Worm (Caenorhabditis elegans) whole organism, midembryonic: ENCODE data around the gene C07A12.7.

Source experiments
- T22C8.4 ChIP-seq: fragments of 200-800 bp; sonication (Bioruptor generic); IDR thresholded peaks from 2 replicates; pipeline ENCODE4 v1.3.6; 2022; ENCODE audit warnings: missing genetic modification characterization, missing compliant biosample characterization
- cog-1 ChIP-seq: sonication (generic microtip); optimal IDR thresholded peaks from 2 replicates; lab custom pipeline; 2016; ENCODE audit warnings: missing genetic modification characterization, missing compliant biosample characterization
- flt-1 ChIP-seq: fragments of 200-800 bp; sonication (Bioruptor generic); IDR thresholded peaks from 2 replicates; pipeline ENCODE4 v1.3.6; 2022; ENCODE audit warnings: missing genetic modification characterization, missing compliant biosample characterization
- klf-2 ChIP-seq: fragments of 200-800 bp; sonication (Bioruptor generic); conservative IDR thresholded peaks from 2 replicates; pipeline ENCODE4 v1.3.6; 2022; ENCODE audit warnings: missing genetic modification reagents, missing genetic modification characterization, missing compliant biosample characterization
- med-1 ChIP-seq: sonication (generic microtip); optimal IDR thresholded peaks from 2 replicates; lab custom pipeline; 2017; ENCODE audit warnings: missing genetic modification characterization, mild to moderate bottlenecking, missing compliant biosample characterization, antibody characterized with exemption, missing genetic modification reagents; ENCODE audit not compliant: insufficient read depth
- ref-1 ChIP-seq: fragments of 200-800 bp; sonication (Bioruptor generic); conservative IDR thresholded peaks from 2 replicates; pipeline ENCODE4 v1.3.6; 2022; ENCODE audit warnings: missing genetic modification reagents, missing genetic modification characterization, missing compliant biosample characterization
- tab-1 ChIP-seq: fragments of 200-800 bp; sonication (Bioruptor generic); IDR thresholded peaks from 2 replicates; pipeline ENCODE4 v1.3.6; 2022; ENCODE audit warnings: missing genetic modification characterization, missing compliant biosample characterization
- ztf-23 ChIP-seq: fragments of 200-800 bp; sonication (Bioruptor generic); IDR thresholded peaks from 2 replicates; pipeline ENCODE4 v1.3.6; 2022; ENCODE audit warnings: missing genetic modification reagents, missing genetic modification characterization, missing compliant biosample characterization
- ztf-29 ChIP-seq: fragments of 200-800 bp; sonication (Bioruptor generic); IDR thresholded peaks from 2 replicates; pipeline ENCODE4 v1.3.6; 2022; ENCODE audit warnings: missing genetic modification reagents, missing genetic modification characterization, missing compliant biosample characterization

Gene C07A12.7

DNA sequence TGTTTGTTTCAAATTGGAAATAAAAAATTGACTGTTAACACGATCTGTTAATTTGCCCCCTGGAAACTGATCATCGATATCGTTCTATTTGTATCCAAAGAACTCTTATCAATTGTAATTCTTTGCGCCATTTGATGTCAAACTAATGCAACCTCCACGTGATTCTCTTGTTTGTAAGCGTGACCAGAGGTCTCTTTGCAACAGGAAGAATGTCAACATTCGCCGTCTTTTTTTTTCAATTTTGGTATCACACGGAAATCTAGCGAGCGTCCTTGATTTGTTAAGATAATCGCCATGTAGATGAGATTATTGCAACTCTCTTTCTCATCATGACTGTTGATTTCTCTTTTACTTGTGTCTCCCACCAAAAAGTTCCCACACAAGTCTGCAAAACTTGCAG is 7.0 kb upstream of the C07A12.7 start:
- no peak for TF ChIP-seq med-1 (GFP tag; lab: Kevin White, UChicago)
- TF ChIP-seq ref-1: no peak
- TF ChIP-seq cog-1 (tag; lab: Kevin White, UChicago): no peak
- no peak for TF ChIP-seq ztf-23 (GFP tag; lab: Robert Waterston, UW)

DNA sequence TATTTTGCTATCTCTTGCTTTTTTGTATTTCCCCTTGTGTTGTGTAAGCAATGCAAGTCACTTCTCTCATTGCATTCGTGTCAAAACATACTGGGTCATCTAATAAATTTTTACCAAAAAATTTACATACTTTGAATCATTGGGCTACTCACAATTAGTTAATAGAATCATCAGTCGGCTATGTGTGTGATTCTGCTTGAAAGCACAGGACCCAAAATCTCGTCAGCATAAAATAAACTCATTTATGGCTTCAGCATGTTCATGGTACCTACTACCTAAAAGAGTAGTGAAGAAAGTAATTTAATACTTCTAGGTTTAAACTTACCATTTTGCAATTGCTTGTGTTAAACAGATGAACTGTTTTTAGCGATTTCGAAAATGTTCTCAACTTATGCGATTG is 4.5 kb upstream of the C07A12.7 start:
- TF ChIP-seq flt-1 (GFP tag; lab: Robert Waterston, UW) (no peak), tab-1 (GFP tag; lab: Robert Waterston, UW) (no peak), med-1 (GFP tag; lab: Kevin White, UChicago) (no peak), T22C8.4 (GFP tag; lab: Robert Waterston, UW) (no peak), ztf-23 (GFP tag; lab: Robert Waterston, UW) (no peak)

DNA sequence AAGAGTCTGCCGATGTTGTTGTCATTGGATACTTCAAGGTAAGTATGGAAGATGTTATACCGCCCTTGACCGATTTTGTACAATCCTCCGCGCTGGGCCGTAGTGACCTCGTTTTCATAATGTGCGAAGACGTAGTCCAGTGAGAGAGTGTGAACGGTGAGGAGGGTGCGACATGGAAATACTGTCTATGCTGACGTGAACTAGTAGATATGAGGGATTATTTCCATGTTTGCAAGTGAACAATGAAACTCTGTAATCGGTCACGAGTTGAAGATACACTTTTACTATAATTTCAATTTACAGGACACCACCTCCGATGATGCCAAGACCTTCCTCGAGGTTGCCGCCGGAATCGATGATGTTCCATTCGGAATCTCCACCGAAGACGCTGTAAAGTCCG is 2.9 kb upstream of the C07A12.7 start:
- TF ChIP-seq flt-1 (GFP tag; lab: Robert Waterston, UW) (0 out of 2 replicates have a peak, but pooled peaks have one; percentile 49), klf-2 (GFP tag; lab: Robert Waterston, UW) (no peak)

DNA sequence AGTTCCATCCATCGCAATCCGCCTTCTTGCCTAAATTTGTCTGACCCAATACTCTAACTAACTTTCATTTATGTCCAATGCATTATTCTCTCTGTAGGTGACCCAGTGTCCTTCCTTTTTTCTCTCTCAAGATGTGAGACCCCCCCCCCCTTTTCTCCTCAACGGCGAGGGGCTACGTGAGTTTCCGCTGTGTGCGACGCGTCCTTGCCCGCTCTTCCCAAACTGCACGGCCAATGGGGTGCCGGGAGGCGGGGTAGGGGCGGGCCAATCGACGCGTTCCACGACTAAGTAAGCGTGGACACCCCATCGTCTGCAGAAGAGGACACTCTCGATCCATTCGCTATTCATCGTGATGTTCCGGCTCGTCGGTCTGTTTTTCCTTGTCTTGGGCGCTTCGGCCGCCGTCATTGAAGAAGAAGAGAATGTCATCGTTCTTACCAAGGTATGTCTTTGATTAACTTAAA is 2.0 kb upstream of the C07A12.7 start, which contains the start of gene pdi-2:
Gene pdi-2 (plus strand): TSS at position 269 of the 464 bp plus-strand sequence.
- TF ChIP-seq cog-1 (tag; lab: Kevin White, UChicago) (peak; percentile 83), med-1 (GFP tag; lab: Kevin White, UChicago) (no peak), tab-1 (GFP tag; lab: Robert Waterston, UW) (peak; percentile 65; the same call in 1 of the 2 replicates), klf-2 (GFP tag; lab: Robert Waterston, UW) (peak; percentile 71), flt-1 (GFP tag; lab: Robert Waterston, UW) (peak; percentile 88), T22C8.4 (GFP tag; lab: Robert Waterston, UW) (no peak), ztf-29 (GFP tag; lab: Robert Waterston, UW) (no peak), ztf-23 (GFP tag; lab: Robert Waterston, UW) (peak; percentile 76), ref-1 (no peak)

DNA sequence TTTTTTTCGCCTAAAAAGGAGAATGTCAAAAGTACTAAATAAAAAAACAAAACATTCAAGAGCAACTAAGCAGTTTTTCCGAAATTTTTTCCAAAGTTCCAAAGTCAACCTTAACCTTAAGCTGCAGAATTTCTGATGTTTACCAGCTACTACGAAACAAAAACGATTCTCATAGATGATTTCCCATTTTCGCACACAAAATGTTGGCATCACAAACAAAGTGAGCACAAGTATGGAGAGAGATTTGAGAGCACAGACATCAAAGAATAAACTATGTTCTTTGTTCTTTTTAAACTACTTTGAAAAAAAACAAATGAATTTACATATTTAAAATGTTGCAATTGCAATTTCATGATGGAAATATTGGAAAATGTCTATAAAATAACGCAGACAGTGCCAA is 1.4 kb upstream of the C07A12.7 start:
- no peak for TF ChIP-seq tab-1 (GFP tag; lab: Robert Waterston, UW)
- TF ChIP-seq ztf-29 (GFP tag; lab: Robert Waterston, UW): no peak
- TF ChIP-seq med-1 (GFP tag; lab: Kevin White, UChicago): no peak
- TF ChIP-seq cog-1 (tag; lab: Kevin White, UChicago): no peak
- TF ChIP-seq ref-1: no peak
- no peak for TF ChIP-seq ztf-23 (GFP tag; lab: Robert Waterston, UW)
- no peak for TF ChIP-seq flt-1 (GFP tag; lab: Robert Waterston, UW)

DNA sequence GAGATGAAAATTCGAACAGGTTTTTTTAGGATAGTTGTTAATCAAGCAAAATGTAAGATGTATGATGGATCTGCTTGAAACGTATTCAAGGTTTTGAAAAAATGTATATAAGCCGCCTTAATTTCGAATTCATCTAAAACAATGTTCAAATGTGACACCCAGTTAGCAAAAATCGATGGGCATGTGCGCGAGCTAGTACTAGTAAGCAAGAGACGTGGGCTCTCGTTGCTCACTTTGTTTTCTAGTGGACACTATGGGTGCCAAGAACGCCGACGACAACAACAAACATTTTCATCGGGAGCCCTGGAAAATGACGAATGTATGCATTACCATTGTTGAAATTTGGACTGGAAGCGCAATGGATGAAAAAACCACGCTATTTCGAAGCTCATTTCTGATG is 778 bp downstream of the C07A12.7 start:
- no peak for TF ChIP-seq T22C8.4 (GFP tag; lab: Robert Waterston, UW)
- TF ChIP-seq tab-1 (GFP tag; lab: Robert Waterston, UW): no peak
- TF ChIP-seq med-1 (GFP tag; lab: Kevin White, UChicago): no peak
- TF ChIP-seq cog-1 (tag; lab: Kevin White, UChicago): no peak
- TF ChIP-seq ref-1: no peak
- no peak for TF ChIP-seq ztf-29 (GFP tag; lab: Robert Waterston, UW)
- TF ChIP-seq klf-2 (GFP tag; lab: Robert Waterston, UW): no peak
- no peak for TF ChIP-seq flt-1 (GFP tag; lab: Robert Waterston, UW)
- no peak for TF ChIP-seq ztf-23 (GFP tag; lab: Robert Waterston, UW)

DNA sequence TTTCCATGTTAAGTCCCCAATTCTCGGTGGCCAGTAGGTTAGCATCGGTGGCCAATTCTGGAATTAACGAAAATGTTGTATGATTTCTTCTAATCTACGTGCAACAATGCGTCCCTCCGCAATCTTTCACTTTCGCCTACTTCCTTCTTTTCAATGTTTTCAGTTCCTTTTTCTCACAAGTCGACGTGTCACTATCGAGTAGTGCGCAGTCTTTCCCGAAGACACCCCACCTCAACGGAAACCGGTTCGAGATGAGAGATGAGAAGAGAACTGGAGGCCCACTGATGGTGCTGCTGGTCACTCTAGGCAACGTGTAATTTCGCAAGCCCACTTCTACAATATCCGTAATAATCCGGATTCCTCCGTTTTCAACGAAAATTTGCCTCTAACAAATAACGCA is 2.0 kb downstream of the C07A12.7 start:
- TF ChIP-seq ztf-23 (GFP tag; lab: Robert Waterston, UW) (0 out of 2 replicates have a peak, but pooled peaks have one; percentile 11), T22C8.4 (GFP tag; lab: Robert Waterston, UW) (no peak)

DNA sequence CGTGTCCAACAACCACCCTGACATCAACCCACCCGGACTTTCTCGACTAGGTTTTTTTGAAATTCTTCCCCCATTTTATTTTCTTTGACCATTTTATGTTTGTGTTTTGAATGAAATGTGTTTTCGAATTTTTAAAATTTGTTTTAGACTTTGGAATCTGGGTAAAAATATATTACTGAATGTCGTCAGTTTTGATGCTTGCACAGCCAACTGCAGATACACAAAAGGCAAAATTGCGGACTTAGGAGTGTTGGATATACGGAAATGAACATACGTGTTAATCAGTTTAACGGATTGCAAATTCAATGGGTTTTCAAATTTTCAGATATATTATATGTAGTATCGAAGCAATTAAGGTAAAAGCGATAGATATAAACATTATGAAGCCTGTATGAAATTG is 5.2 kb downstream of the C07A12.7 start:
- no peak for TF ChIP-seq ztf-23 (GFP tag; lab: Robert Waterston, UW)

DNA sequence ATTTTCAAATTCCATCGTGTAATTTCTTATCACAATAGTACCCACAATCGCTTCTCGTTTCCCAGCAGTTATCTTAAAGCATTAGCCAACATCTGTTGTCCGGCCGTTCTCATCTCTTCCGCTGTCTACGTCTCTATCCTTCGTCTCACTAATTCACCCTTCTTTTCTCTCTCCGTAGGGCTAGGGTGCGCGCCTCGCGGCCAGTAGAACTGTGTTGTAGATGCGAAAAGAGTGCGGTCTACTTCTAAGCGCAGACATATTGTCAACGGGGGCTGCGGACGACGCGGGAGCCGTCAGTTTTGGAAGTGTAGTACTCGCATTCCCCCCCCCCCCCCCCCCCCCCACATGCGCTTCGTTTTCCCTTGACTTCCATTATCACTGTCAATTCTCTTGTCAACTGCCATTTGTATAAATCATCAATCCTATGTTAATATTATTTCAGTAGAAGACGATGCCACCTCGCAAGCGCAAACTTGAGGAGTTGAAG is 8.2 kb downstream of the C07A12.7 start, which contains the start of gene spr-3:
Gene spr-3 (plus strand): TSS at position 437 of the 487 bp plus-strand sequence.
- TF ChIP-seq flt-1 (GFP tag; lab: Robert Waterston, UW): no peak
- no peak for TF ChIP-seq med-1 (GFP tag; lab: Kevin White, UChicago)
- TF ChIP-seq ztf-29 (GFP tag; lab: Robert Waterston, UW): no peak
- TF ChIP-seq tab-1 (GFP tag; lab: Robert Waterston, UW): no peak
- TF ChIP-seq cog-1 (tag; lab: Kevin White, UChicago): no peak
- no peak for TF ChIP-seq ref-1
- no peak for TF ChIP-seq T22C8.4 (GFP tag; lab: Robert Waterston, UW)
- TF ChIP-seq klf-2 (GFP tag; lab: Robert Waterston, UW): no peak
- no peak for TF ChIP-seq ztf-23 (GFP tag; lab: Robert Waterston, UW)

DNA sequence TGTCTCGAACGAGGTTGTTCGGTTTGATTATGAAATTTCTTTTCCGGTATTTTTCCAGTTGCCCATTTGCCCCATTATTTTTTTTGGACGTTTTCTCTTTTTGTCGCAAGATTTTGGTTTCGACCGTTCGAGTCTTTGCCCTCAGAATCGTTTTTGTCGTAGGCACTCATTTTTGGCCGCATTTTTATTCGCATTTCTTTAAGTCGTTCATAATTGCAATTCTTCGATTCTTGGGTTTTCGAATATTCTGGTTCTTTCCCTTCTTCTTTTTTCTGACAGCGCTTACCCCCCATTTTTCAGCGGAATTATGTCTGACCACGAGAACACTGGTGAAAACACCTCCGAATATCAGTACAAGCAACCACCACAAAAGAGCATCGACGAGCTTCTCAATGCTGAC is 13.7 kb downstream of the C07A12.7 start, which contains the start of gene rhi-1:
Gene rhi-1 (plus strand): TSS at position 301 of the 400 bp plus-strand sequence.
- TF ChIP-seq ztf-23 (GFP tag; lab: Robert Waterston, UW) (no peak), flt-1 (GFP tag; lab: Robert Waterston, UW) (no peak), T22C8.4 (GFP tag; lab: Robert Waterston, UW) (no peak), med-1 (GFP tag; lab: Kevin White, UChicago) (no peak), klf-2 (GFP tag; lab: Robert Waterston, UW) (no peak)
